Worm (Caenorhabditis elegans) whole organism, young adult: ENCODE data around the gene inx-11.

ENCODE experiments used
- F39B2.1 ChIP-seq: fragments of 200-800 bp; sonication (Bioruptor generic); IDR thresholded peaks from 2 replicates; pipeline ENCODE4 v1.3.6; 2022; ENCODE audit warnings: missing genetic modification reagents, missing genetic modification characterization, missing compliant biosample characterization
- mes-4 ChIP-seq: sonication (generic microtip); optimal IDR thresholded peaks from 2 replicates; lab custom pipeline; 2016; ENCODE audit warnings: missing genotype, missing genetic modification characterization, missing compliant biosample characterization
- ztf-26 ChIP-seq: sonication (generic microtip); optimal IDR thresholded peaks from 2 replicates; lab custom pipeline; 2017; ENCODE audit warnings: missing genetic modification characterization, missing compliant biosample characterization

- TF ChIP-seq ztf-26 (tag; lab: Kevin White, UChicago) (no peak), F39B2.1 (GFP tag; lab: Robert Waterston, UW) (no peak), mes-4 (tag; lab: Kevin White, UChicago) (no peak)
Measured at ce11 chrV:12494522-12494921, 7.5 kb downstream of the inx-11 start, which contains the start of gene mrps-11.
